Fruit fly (Drosophila melanogaster) whole organism, embryonic: ENCODE results near the gene CG5846.

Experiments used
- Ada2b ChIP-seq: fragments of 200-800 bp; sonication (Bioruptor generic); IDR thresholded peaks from 2 replicates; pipeline ENCODE4 v1.3.6; 2022; ENCODE audit warnings: missing biosample characterization, missing genetic modification characterization
- CG10366 ChIP-seq: fragments of 200-800 bp; sonication (Bioruptor generic); IDR thresholded peaks from 2 replicates; pipeline ENCODE4 v1.3.6; 2022; ENCODE audit warnings: missing biosample characterization, missing genetic modification characterization
- CG1647 ChIP-seq: fragments of 200-800 bp; sonication (Bioruptor generic); optimal IDR thresholded peaks from 3 replicates; lab custom pipeline; 2016; ENCODE audit warnings: missing biosample characterization, missing genetic modification characterization
- CG30431 ChIP-seq: fragments of 200-800 bp; sonication (Bioruptor generic); optimal IDR thresholded peaks from 2 replicates; lab custom pipeline; 2017; ENCODE audit warnings: missing biosample characterization, missing genetic modification characterization
- CG6854 ChIP-seq: fragments of 200-800 bp; sonication (Bioruptor generic); optimal IDR thresholded peaks from 3 replicates; lab custom pipeline; 2017; ENCODE audit warnings: missing biosample characterization, mild to moderate bottlenecking, missing genetic modification characterization
- Fer3 ChIP-seq: fragments of 200-800 bp; sonication (Bioruptor generic); optimal IDR thresholded peaks from 2 replicates; lab custom pipeline; 2018; ENCODE audit warnings: missing biosample characterization, mild to moderate bottlenecking, missing genetic modification characterization, moderate library complexity
- Oli ChIP-seq: fragments of 200-800 bp; sonication (Bioruptor generic); optimal IDR thresholded peaks from 2 replicates; lab custom pipeline; 2018; ENCODE audit warnings: missing biosample characterization, mild to moderate bottlenecking, missing genetic modification characterization, moderate library complexity
- Ravus ChIP-seq: fragments of 200-800 bp; sonication (Bioruptor generic); IDR thresholded peaks from 2 replicates; pipeline ENCODE4 v1.3.6; 2022; ENCODE audit warnings: missing biosample characterization, missing genetic modification characterization
- Sox102F ChIP-seq: fragments of 200-800 bp; sonication (Bioruptor generic); optimal IDR thresholded peaks from 2 replicates; lab custom pipeline; 2018; ENCODE audit warnings: missing biosample characterization, mild to moderate bottlenecking, missing genetic modification characterization, moderate library complexity

DNA sequence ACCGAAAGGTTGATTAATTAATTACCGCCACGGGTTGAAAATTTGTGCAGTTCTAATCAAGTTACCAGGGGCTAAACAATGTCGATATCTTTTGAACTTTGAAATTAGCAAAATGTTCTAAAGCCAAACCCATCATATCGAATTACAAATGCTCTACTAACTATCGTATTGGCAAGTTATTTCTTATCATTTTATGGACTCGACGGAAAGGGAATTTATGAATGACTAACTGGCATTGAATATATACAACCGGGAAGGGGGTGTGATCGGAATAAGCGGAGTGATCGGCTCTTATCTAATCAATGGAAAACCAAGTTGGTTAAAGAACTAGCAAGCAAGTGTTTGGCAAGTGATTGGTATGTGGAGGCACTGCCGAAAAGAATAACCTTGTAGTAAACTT is 13.5 kb downstream of the CG5846 start:
- no peak for TF ChIP-seq CG10366
- no peak for TF ChIP-seq Sox102F (GFP tag; lab: Kevin White, UChicago)
- no peak for TF ChIP-seq Oli
- no peak for TF ChIP-seq CG1647 (GFP tag; lab: Kevin White, UChicago)
- no peak for TF ChIP-seq Ravus
- no peak for TF ChIP-seq CG6854 (GFP tag; lab: Kevin White, UChicago)
- TF ChIP-seq Fer3: peak; percentile 48
- TF ChIP-seq CG30431: no peak
- TF ChIP-seq Ada2b (GFP tag; lab: Robert Waterston, UW): no peak
